Worm (Caenorhabditis elegans) whole organism, young adult: ENCODE measurements around the gene zipt-2.2.
"Not testable (repeated sequence)": the region's sequence is repeated elsewhere in the genome, so short reads cannot be mapped to it uniquely, and the experiment has no call there.

Source experiments
- C17E4.6 ChIP-seq: fragments of 200-800 bp; sonication (Bioruptor generic); IDR thresholded peaks from 2 replicates; pipeline ENCODE4 v1.3.6; 2022; ENCODE audit warnings: missing genetic modification reagents, missing genetic modification characterization, missing compliant biosample characterization
- F10E7.11 ChIP-seq: sonication (generic microtip); optimal IDR thresholded peaks from 2 replicates; lab custom pipeline; 2017; ENCODE audit warnings: mild to moderate bottlenecking, missing genetic modification characterization, moderate library complexity, missing compliant biosample characterization
- F22D6.2 ChIP-seq: sonication (generic microtip); optimal IDR thresholded peaks from 2 replicates; lab custom pipeline; 2016; ENCODE audit warnings: mild to moderate bottlenecking, missing genetic modification characterization, missing compliant biosample characterization
- F23B12.7 ChIP-seq: sonication (generic microtip); optimal IDR thresholded peaks from 2 replicates; lab custom pipeline; 2017; ENCODE audit warnings: missing genetic modification characterization, mild to moderate bottlenecking, missing compliant biosample characterization, antibody characterized with exemption, moderate library complexity; ENCODE audit not compliant: insufficient read depth
- T26A5.8 ChIP-seq: sonication (generic microtip); optimal IDR thresholded peaks from 2 replicates; lab custom pipeline; 2016; ENCODE audit warnings: missing genetic modification characterization, missing compliant biosample characterization
- Y79H2A.3 ChIP-seq: fragments of 200-800 bp; sonication (Bioruptor generic); conservative IDR thresholded peaks from 2 replicates; pipeline ENCODE4 v1.3.6; 2022; ENCODE audit warnings: missing genetic modification reagents, missing genetic modification characterization, missing compliant biosample characterization
- Y95B8A.8 ChIP-seq: fragments of 200-800 bp; sonication (Bioruptor generic); IDR thresholded peaks from 2 replicates; pipeline ENCODE4 v1.3.6; 2022; ENCODE audit warnings: missing genetic modification reagents, missing genetic modification characterization, missing compliant biosample characterization
- hrde-1 ChIP-seq: sonication (generic microtip); optimal IDR thresholded peaks from 2 replicates; lab custom pipeline; 2016; ENCODE audit warnings: missing genetic modification characterization, mild to moderate bottlenecking, missing compliant biosample characterization, moderate library complexity, missing genotype, missing genetic modification reagents, borderline replicate concordance
- let-526 ChIP-seq: fragments of 200-800 bp; sonication (Bioruptor generic); IDR thresholded peaks from 2 replicates; pipeline ENCODE4 v1.3.6; 2022; ENCODE audit warnings: missing genetic modification reagents, missing genetic modification characterization, missing compliant biosample characterization
- rpc-1 ChIP-seq, 2 experiments: fragments of 150-350 bp in 1 of 2; sonication (generic microtip) in 1 of 2; optimal IDR thresholded peaks; 2 replicates each; lab custom pipeline; 2014 to 2018; ENCODE audit warnings: missing biosample characterization in 1 of 2, missing genetic modification characterization in 1 of 2, missing genetic modification reagents in 1 of 2, missing genotype in 1 of 2
- sea-2 ChIP-seq: fragments of 200-800 bp; sonication (Bioruptor generic); IDR thresholded peaks from 2 replicates; pipeline ENCODE4 v1.3.6; 2022; ENCODE audit warnings: missing genetic modification characterization, missing compliant biosample characterization

DNA sequence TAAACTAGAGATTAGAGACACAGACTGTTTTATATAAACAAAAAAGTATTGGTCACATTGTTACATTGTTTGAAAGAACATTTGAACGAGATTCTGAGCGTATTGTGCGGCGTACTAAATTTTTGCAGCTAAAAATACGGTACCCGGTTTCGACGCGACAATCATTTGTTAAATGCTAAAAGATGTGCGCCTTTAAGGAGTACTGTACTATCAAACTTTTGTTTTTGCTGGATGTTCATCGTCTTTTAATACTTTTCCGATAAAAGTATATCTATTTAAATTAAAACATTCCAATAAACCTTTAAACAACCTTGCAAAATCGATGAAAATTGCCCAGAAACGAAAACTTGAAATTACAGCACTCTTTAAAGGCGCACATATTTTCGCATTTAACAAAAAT, 38.4 kb downstream of the zipt-2.2 start, which contains the start of gene K06B9.6:
- TF ChIP-seq rpc-1 (optimal IDR thresholded peaks at IDR 0.05; lab: Kevin White, UChicago); rpc-1 (tag; optimal IDR thresholded peaks at IDR 0.05; lab: Kevin White, UChicago); Y95B8A.8; Y79H2A.3 (GFP tag; lab: Robert Waterston, UW); hrde-1 (tag; lab: Kevin White, UChicago); F10E7.11 (tag; lab: Kevin White, UChicago); T26A5.8; sea-2 (GFP tag; lab: Robert Waterston, UW); F23B12.7 (tag; lab: Kevin White, UChicago); F22D6.2; let-526 (GFP tag; lab: Robert Waterston, UW); C17E4.6 (GFP tag; lab: Robert Waterston, UW): not testable (repeated sequence)
